In the genomic region with DNA sequence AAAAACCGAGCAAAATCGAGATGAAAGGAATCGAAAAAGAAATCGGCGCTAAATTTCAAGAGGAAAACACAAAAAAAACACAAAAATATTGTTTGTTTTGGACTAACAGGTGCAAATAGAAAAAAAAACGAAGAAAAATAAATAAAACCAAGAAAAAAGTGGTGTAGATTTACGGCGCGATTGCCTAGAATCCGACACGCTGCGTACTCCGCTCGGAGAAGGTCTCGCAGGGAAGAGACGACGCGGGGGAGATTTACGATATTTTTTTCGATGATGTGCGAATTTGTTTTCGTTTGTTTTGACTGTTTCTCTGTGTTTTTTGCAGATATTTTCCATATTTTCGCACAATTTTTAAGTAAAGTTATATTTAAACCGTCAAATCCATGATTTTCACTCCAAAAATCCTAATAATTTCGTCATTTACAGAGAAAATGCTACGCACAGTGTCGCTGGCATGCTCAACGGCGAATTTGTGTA, we compare ENCODE assay signal across 4 worm cellular contexts.
TF ChIP-seq lines count a peak whose summit lies in the region.

A gene (plus strand): TSS at position 427 of the 477 bp plus-strand sequence.

TF ChIP-seq in whole organism, L2 larva, 48 proteins besides CTCF, POLR2A, EP300 and RAD21 (continues in another document):
- TF ChIP-seq snpc-4 (tag; optimal IDR thresholded peaks at IDR 0.05; lab: Kevin White, UChicago) = peak; percentile 85
- peak; percentile 49 for TF ChIP-seq nhr-10 (tag; optimal IDR thresholded peaks at IDR 0.05; lab: Kevin White, UChicago)
- no peak for TF ChIP-seq aly-2 (tag; optimal IDR thresholded peaks at IDR 0.05; lab: Kevin White, UChicago)
- peak; percentile 94 for TF ChIP-seq sem-4 (tag; optimal IDR thresholded peaks at IDR 0.05; lab: Kevin White, UChicago)
- peak; percentile 81 for TF ChIP-seq nhr-6 (tag; optimal IDR thresholded peaks at IDR 0.05; lab: Kevin White, UChicago)
- peak; percentile 63 for TF ChIP-seq ama-1 (optimal IDR thresholded peaks at IDR 0.05; lab: Kevin White, UChicago)
- TF ChIP-seq crh-2 (tag; optimal IDR thresholded peaks at IDR 0.05; lab: Kevin White, UChicago) = peak; percentile 97
- TF ChIP-seq dmd-4 (tag; optimal IDR thresholded peaks at IDR 0.05; lab: Kevin White, UChicago) = peak; percentile 31
- no peak for TF ChIP-seq lin-39 (tag; optimal IDR thresholded peaks at IDR 0.05; lab: Kevin White, UChicago)
- peak; percentile 73 for TF ChIP-seq nhr-77 (tag; optimal IDR thresholded peaks at IDR 0.05; lab: Kevin White, UChicago)
- peak; percentile 99 for TF ChIP-seq unc-55 (GFP tag; optimal IDR thresholded peaks at IDR 0.05; lab: Kevin White, UChicago)
- peak; percentile 93 for TF ChIP-seq gmeb-1 (tag; optimal IDR thresholded peaks at IDR 0.05; lab: Kevin White, UChicago)
- peak; percentile 96 for TF ChIP-seq nhr-25 (tag; optimal IDR thresholded peaks at IDR 0.05; lab: Kevin White, UChicago)
- TF ChIP-seq unc-62 (GFP tag; optimal IDR thresholded peaks at IDR 0.05; lab: Kevin White, UChicago) = peak; percentile 82
- peak; percentile 100 for TF ChIP-seq R02D3.7 (tag; optimal IDR thresholded peaks at IDR 0.05; lab: Kevin White, UChicago)
- TF ChIP-seq nhr-21 (tag; optimal IDR thresholded peaks at IDR 0.05; lab: Kevin White, UChicago) = peak; percentile 94
- TF ChIP-seq skn-1 (tag; optimal IDR thresholded peaks at IDR 0.05; lab: Kevin White, UChicago) = peak; percentile 4
- TF ChIP-seq egl-27 (tag; optimal IDR thresholded peaks at IDR 0.05; lab: Kevin White, UChicago) = peak; percentile 95
- peak; percentile 72 for TF ChIP-seq ZK546.5 (tag; optimal IDR thresholded peaks at IDR 0.05; lab: Kevin White, UChicago)
- TF ChIP-seq lin-13 (GFP tag; optimal IDR thresholded peaks at IDR 0.05; lab: Kevin White, UChicago) = peak; percentile 97
- peak; percentile 91 for TF ChIP-seq fos-1 (tag; optimal IDR thresholded peaks at IDR 0.05; lab: Kevin White, UChicago)

TF ChIP-seq in whole organism, L4 larva, 104 proteins besides CTCF, POLR2A, EP300 and RAD21 (continues in another document):
- TF ChIP-seq snpc-4 (tag; optimal IDR thresholded peaks at IDR 0.05; lab: Kevin White, UChicago) = peak; percentile 60
- peak; percentile 95 for TF ChIP-seq dmd-6 (GFP tag; IDR thresholded peaks at IDR 0.05; lab: Robert Waterston, UW)
- peak; percentile 93 for TF ChIP-seq lin-13 (GFP tag; optimal IDR thresholded peaks at IDR 0.05; lab: Kevin White, UChicago)
- TF ChIP-seq saeg-2 (GFP tag; IDR thresholded peaks at IDR 0.05; lab: Robert Waterston, UW) = no peak
- TF ChIP-seq set-16 (GFP tag; IDR thresholded peaks at IDR 0.05; lab: Robert Waterston, UW) = no peak
- no peak for TF ChIP-seq ceh-28 (tag; optimal IDR thresholded peaks at IDR 0.05; lab: Kevin White, UChicago)
- TF ChIP-seq R02D3.7 (tag; optimal IDR thresholded peaks at IDR 0.05; lab: Kevin White, UChicago) = peak; percentile 98
- TF ChIP-seq arid-1 (GFP tag; conservative IDR thresholded peaks at IDR 0.05; lab: Robert Waterston, UW) = peak; percentile 68; the same call in 1 of the 2 replicates
- TF ChIP-seq ama-1 (optimal IDR thresholded peaks at IDR 0.05; lab: Kevin White, UChicago) = peak; percentile 34
- peak; percentile 42 for TF ChIP-seq ces-1 (GFP tag; optimal IDR thresholded peaks at IDR 0.05; lab: Kevin White, UChicago)
- no peak for TF ChIP-seq ceh-82 (tag; optimal IDR thresholded peaks at IDR 0.05; lab: Kevin White, UChicago)
- no peak for TF ChIP-seq aly-2 (tag; optimal IDR thresholded peaks at IDR 0.05; lab: Kevin White, UChicago)
- TF ChIP-seq egl-43 (GFP tag; IDR thresholded peaks at IDR 0.05; lab: Robert Waterston, UW) = peak; percentile 86
- TF ChIP-seq ceh-62 (tag; optimal IDR thresholded peaks at IDR 0.05; lab: Kevin White, UChicago) = no peak
- peak; percentile 98 for TF ChIP-seq mep-1 (tag; optimal IDR thresholded peaks at IDR 0.05; lab: Kevin White, UChicago)
- no peak for TF ChIP-seq nhr-41 (GFP tag; IDR thresholded peaks at IDR 0.05; lab: Robert Waterston, UW)
- peak; percentile 42 for TF ChIP-seq zag-1 (tag; optimal IDR thresholded peaks at IDR 0.05; lab: Kevin White, UChicago)
- TF ChIP-seq nhr-77 (tag; optimal IDR thresholded peaks at IDR 0.05; lab: Kevin White, UChicago) = peak; percentile 93
- peak; percentile 90 for TF ChIP-seq nhr-11 (tag; optimal IDR thresholded peaks at IDR 0.05; lab: Kevin White, UChicago)
- peak; percentile 91 for TF ChIP-seq nhr-6 (tag; optimal IDR thresholded peaks at IDR 0.05; lab: Kevin White, UChicago)
- no peak for TF ChIP-seq cey-2 (tag; optimal IDR thresholded peaks at IDR 0.05; lab: Kevin White, UChicago; ENCODE audit: borderline replicate concordance, insufficient read depth)
- peak; percentile 84 for TF ChIP-seq hmg-1.1 (GFP tag; IDR thresholded peaks at IDR 0.05; lab: Robert Waterston, UW)

TF ChIP-seq in whole organism, late embryonic, 69 proteins besides CTCF, POLR2A, EP300 and RAD21 (continues in another document):
- TF ChIP-seq pag-3 (tag; optimal IDR thresholded peaks at IDR 0.05; lab: Kevin White, UChicago; ENCODE audit: borderline replicate concordance) = no peak
- TF ChIP-seq ref-2 (tag; optimal IDR thresholded peaks at IDR 0.05; lab: Kevin White, UChicago) = peak; percentile 76
- peak; percentile 83 for TF ChIP-seq pax-1 (tag; optimal IDR thresholded peaks at IDR 0.05; lab: Kevin White, UChicago)
- TF ChIP-seq hlh-13 (GFP tag; optimal IDR thresholded peaks at IDR 0.05; lab: Kevin White, UChicago) = no peak
- TF ChIP-seq eyg-1 (tag; optimal IDR thresholded peaks at IDR 0.05; lab: Kevin White, UChicago) = no peak
- TF ChIP-seq C08G9.2 (tag; optimal IDR thresholded peaks at IDR 0.05; lab: Kevin White, UChicago) = peak; percentile 88
- no peak for TF ChIP-seq madf-2 (tag; optimal IDR thresholded peaks at IDR 0.05; lab: Kevin White, UChicago)
- TF ChIP-seq K09A11.1 (tag; optimal IDR thresholded peaks at IDR 0.05; lab: Kevin White, UChicago; ENCODE audit: insufficient read depth) = peak; percentile 13
- no peak for TF ChIP-seq Y22D7AL.16 (tag; optimal IDR thresholded peaks at IDR 0.05; lab: Kevin White, UChicago)
- no peak for TF ChIP-seq ceh-9 (tag; optimal IDR thresholded peaks at IDR 0.05; lab: Kevin White, UChicago)
- TF ChIP-seq ceh-14 (tag; optimal IDR thresholded peaks at IDR 0.05; lab: Kevin White, UChicago) = peak; percentile 71
- TF ChIP-seq fkh-6 (tag; optimal IDR thresholded peaks at IDR 0.05; lab: Kevin White, UChicago) = no peak
- TF ChIP-seq lin-11 (tag; optimal IDR thresholded peaks at IDR 0.05; lab: Kevin White, UChicago) = no peak
- TF ChIP-seq npax-4 (tag; optimal IDR thresholded peaks at IDR 0.05; lab: Kevin White, UChicago) = no peak
- peak; percentile 44 for TF ChIP-seq zip-5 (tag; optimal IDR thresholded peaks at IDR 0.05; lab: Kevin White, UChicago)
- no peak for TF ChIP-seq ama-1 (optimal IDR thresholded peaks at IDR 0.05; lab: Kevin White, UChicago)
- TF ChIP-seq fkh-10 (GFP tag; optimal IDR thresholded peaks at IDR 0.05; lab: Kevin White, UChicago) = no peak
- TF ChIP-seq sox-4 (tag; optimal IDR thresholded peaks at IDR 0.05; lab: Kevin White, UChicago) = no peak
- TF ChIP-seq unc-55 (GFP tag; optimal IDR thresholded peaks at IDR 0.05; lab: Kevin White, UChicago) = peak; percentile 63
- TF ChIP-seq elt-2 (tag; optimal IDR thresholded peaks at IDR 0.05; lab: Kevin White, UChicago) = peak; percentile 84
- TF ChIP-seq nfya-1 (tag; optimal IDR thresholded peaks at IDR 0.05; lab: Kevin White, UChicago) = peak; percentile 83
- no peak for TF ChIP-seq elt-4 (tag; optimal IDR thresholded peaks at IDR 0.05; lab: Kevin White, UChicago)
- TF ChIP-seq rnt-1 (tag; optimal IDR thresholded peaks at IDR 0.05; lab: Kevin White, UChicago) = peak; percentile 83
- no peak for TF ChIP-seq ceh-22 (tag; optimal IDR thresholded peaks at IDR 0.05; lab: Kevin White, UChicago)
- TF ChIP-seq F13H6.1 (tag; optimal IDR thresholded peaks at IDR 0.05; lab: Kevin White, UChicago) = peak; percentile 30

TF ChIP-seq in whole organism, mixed stage, embryonic, 35 proteins besides CTCF, POLR2A, EP300 and RAD21 (continues in another document):
- no peak for TF ChIP-seq nhr-76 (tag; optimal IDR thresholded peaks at IDR 0.05; lab: Kevin White, UChicago)
- TF ChIP-seq mls-2 (tag; optimal IDR thresholded peaks at IDR 0.05; lab: Kevin White, UChicago) = peak; percentile 68
- peak; percentile 91 for TF ChIP-seq lin-13 (tag; optimal IDR thresholded peaks at IDR 0.05; lab: Kevin White, UChicago)
- TF ChIP-seq bed-3 (GFP tag; optimal IDR thresholded peaks at IDR 0.05; lab: Kevin White, UChicago) = no peak
- TF ChIP-seq unc-62 (GFP tag; optimal IDR thresholded peaks at IDR 0.05; lab: Kevin White, UChicago) = peak; percentile 52
- TF ChIP-seq hlh-1 (tag; optimal IDR thresholded peaks at IDR 0.05; lab: Kevin White, UChicago) = peak; percentile 66
- TF ChIP-seq pha-4 (tag; optimal IDR thresholded peaks at IDR 0.05; lab: Kevin White, UChicago) = peak; percentile 81
- TF ChIP-seq tbx-8 (GFP tag; optimal IDR thresholded peaks at IDR 0.05; lab: Kevin White, UChicago) = no peak
- TF ChIP-seq sem-2 (GFP tag; optimal IDR thresholded peaks at IDR 0.05; lab: Kevin White, UChicago) = no peak
- TF ChIP-seq nhr-28 (tag; optimal IDR thresholded peaks at IDR 0.05; lab: Kevin White, UChicago) = no peak
- TF ChIP-seq nhr-12 (tag; optimal IDR thresholded peaks at IDR 0.05; lab: Kevin White, UChicago) = no peak
- no peak for TF ChIP-seq flh-1 (GFP tag; optimal IDR thresholded peaks at IDR 0.05; lab: Kevin White, UChicago)
- TF ChIP-seq unc-120 (tag; optimal IDR thresholded peaks at IDR 0.05; lab: Kevin White, UChicago; ENCODE audit: poor library complexity, severe bottlenecking) = peak; percentile 28
- TF ChIP-seq elt-1 (tag; optimal IDR thresholded peaks at IDR 0.05; lab: Kevin White, UChicago; ENCODE audit: borderline replicate concordance, insufficient read depth) = peak; percentile 40
- TF ChIP-seq ztf-11 (tag; optimal IDR thresholded peaks at IDR 0.05; lab: Kevin White, UChicago) = no peak
- peak; percentile 83 for TF ChIP-seq lsy-2 (tag; optimal IDR thresholded peaks at IDR 0.05; lab: Kevin White, UChicago)
- no peak for TF ChIP-seq ceh-43 (GFP tag; optimal IDR thresholded peaks at IDR 0.05; lab: Kevin White, UChicago)
- TF ChIP-seq ceh-83 (GFP tag; optimal IDR thresholded peaks at IDR 0.05; lab: Kevin White, UChicago) = no peak
- no peak for TF ChIP-seq zip-8 (tag; optimal IDR thresholded peaks at IDR 0.05; lab: Kevin White, UChicago)
- TF ChIP-seq ham-2 (GFP tag; optimal IDR thresholded peaks at IDR 0.05; lab: Kevin White, UChicago) = no peak
- no peak for TF ChIP-seq cnd-1 (tag; optimal IDR thresholded peaks at IDR 0.05; lab: Kevin White, UChicago)
- TF ChIP-seq sptf-1 (tag; optimal IDR thresholded peaks at IDR 0.05; lab: Kevin White, UChicago) = peak; percentile 71
- TF ChIP-seq mep-1 (tag; optimal IDR thresholded peaks at IDR 0.05; lab: Kevin White, UChicago) = peak; percentile 86
- TF ChIP-seq drap-1 (GFP tag; optimal IDR thresholded peaks at IDR 0.05; lab: Kevin White, UChicago) = peak; percentile 58
- peak; percentile 68 for TF ChIP-seq ceh-39 (tag; optimal IDR thresholded peaks at IDR 0.05; lab: Kevin White, UChicago)
- no peak for TF ChIP-seq mab-5 (tag; optimal IDR thresholded peaks at IDR 0.05; lab: Kevin White, UChicago)
- TF ChIP-seq snpc-4 (tag; optimal IDR thresholded peaks at IDR 0.05; lab: Kevin White, UChicago) = no peak
- no peak for TF ChIP-seq nhr-2 (tag; optimal IDR thresholded peaks at IDR 0.05; lab: Kevin White, UChicago)
